Fruit fly (Drosophila melanogaster) whole organism, wandering third instar larva: ENCODE results near the gene Roc1a.

Source experiments
- Abd-B ChIP-seq: fragments of >200 bp; optimal IDR thresholded peaks from 2 replicates; lab custom pipeline; 2017; ENCODE audit warnings: missing biosample characterization, missing genetic modification characterization
- Jra ChIP-seq: sonication (Bioruptor generic); optimal IDR thresholded peaks from 2 replicates; lab custom pipeline; 2016; ENCODE audit warnings: missing biosample characterization, missing genetic modification characterization
- Rel ChIP-seq, 2 experiments: fragments of 200-800 bp; sonication (Bioruptor generic) in 1 of 2; optimal IDR thresholded peaks; 2 replicates in 1 of 2; 3 replicates in 1 of 2; lab custom pipeline; 2016 to 2019; ENCODE audit warnings: mild to moderate bottlenecking in 2 of 2, missing biosample characterization in 2 of 2, missing genetic modification characterization in 2 of 2, moderate library complexity in 1 of 2
- psq ChIP-seq: fragments of 200-800 bp; sonication (Bioruptor generic); optimal IDR thresholded peaks from 3 replicates; lab custom pipeline; 2017; ENCODE audit warnings: missing biosample characterization, mild to moderate bottlenecking, missing genetic modification characterization, moderate library complexity

dm6 chrX:620102-620430 lies 27.0 kb upstream of the Roc1a start, which contains the start of gene spdi:
- TF ChIP-seq psq (GFP tag; lab: Kevin White, UChicago) (no peak), Abd-B (no peak), Jra (GFP tag; lab: Kevin White, UChicago) (no peak), Rel (GFP tag; optimal IDR thresholded peaks at IDR 0.05; lab: Kevin White, UChicago) (no peak), Rel (tag; optimal IDR thresholded peaks at IDR 0.05; lab: Kevin White, UChicago) (peak; percentile 23)
